Fruit fly (Drosophila melanogaster): ENCODE results near the gene RhoGEF64C.

- TF ChIP-seq CG13204 (GFP tag; optimal IDR thresholded peaks at IDR 0.05): no peak
- peak; percentile 53 for TF ChIP-seq Pif1A (GFP tag; optimal IDR thresholded peaks at IDR 0.05)
- TF ChIP-seq EcR (GFP tag; optimal IDR thresholded peaks at IDR 0.05): no peak
- TF ChIP-seq CG15710 (tag; optimal IDR thresholded peaks at IDR 0.05): peak; percentile 58
- no peak for TF ChIP-seq CG12605 (GFP tag; IDR thresholded peaks at IDR 0.05)
- TF ChIP-seq CG34367 (tag; optimal IDR thresholded peaks at IDR 0.05): peak; percentile 52
- peak; percentile 68 for TF ChIP-seq CG9948 (tag; optimal IDR thresholded peaks at IDR 0.05)
- peak; percentile 62; the same call in 1 of the 3 replicates for TF ChIP-seq CG4496 (GFP tag; IDR thresholded peaks at IDR 0.05)
- TF ChIP-seq Ets98B (GFP tag; IDR thresholded peaks at IDR 0.05): peak; percentile 41; the same call in 1 of the 2 replicates
- no peak for TF ChIP-seq rn (GFP tag; IDR thresholded peaks at IDR 0.05)
- TF ChIP-seq CG14655 (GFP tag; optimal IDR thresholded peaks at IDR 0.05): peak; percentile 62
- no peak for TF ChIP-seq gl (tag; optimal IDR thresholded peaks at IDR 0.05)
- peak; percentile 62 for TF ChIP-seq CG8301 (tag; optimal IDR thresholded peaks at IDR 0.05)
- no peak for TF ChIP-seq fd96Ca (GFP tag; IDR thresholded peaks at IDR 0.05)
Measured at dm6 chr3L:4749126-4749525, 56.5 kb downstream of the RhoGEF64C start.
